Worm (Caenorhabditis elegans): ENCODE measurements around the gene B0303.7.

- TF ChIP-seq nhr-11 (tag; optimal IDR thresholded peaks at IDR 0.05): no peak
- no peak for TF ChIP-seq ztf-4 (tag; optimal IDR thresholded peaks at IDR 0.05)
- no peak for TF ChIP-seq ceh-82 (tag; optimal IDR thresholded peaks at IDR 0.05)
- no peak for TF ChIP-seq tlp-1 (tag; optimal IDR thresholded peaks at IDR 0.05)
- no peak for TF ChIP-seq unc-62 (GFP tag; optimal IDR thresholded peaks at IDR 0.05)
- TF ChIP-seq nhr-90 (tag; optimal IDR thresholded peaks at IDR 0.05; ENCODE audit: poor library complexity): no peak
- TF ChIP-seq ztf-11 (tag; optimal IDR thresholded peaks at IDR 0.05): no peak
- no peak for TF ChIP-seq egl-27 (tag; optimal IDR thresholded peaks at IDR 0.05)
- no peak for TF ChIP-seq nhr-85 (tag)
- no peak for TF ChIP-seq lin-15B (tag; optimal IDR thresholded peaks at IDR 0.05)
- no peak for TF ChIP-seq lsy-2 (tag; optimal IDR thresholded peaks at IDR 0.05)
- TF ChIP-seq nhr-77 (tag; optimal IDR thresholded peaks at IDR 0.05): no peak
- no peak for TF ChIP-seq nhr-28 (tag; optimal IDR thresholded peaks at IDR 0.05)
These were observed 55.2 kb downstream of the B0303.7 start for ce11 chrIII:8748620-8749019.
